Worm (Caenorhabditis elegans): ENCODE data around the gene F09E5.12.
A peak's percentile ranks its signal among the peaks of the same experiment; 100 is the strongest.

F09E5.12 gene

ce11 chrII:5321718-5322286 is 48.7 kb downstream of the F09E5.12 start (continued):
- no peak for TF ChIP-seq lin-39 (tag; optimal IDR thresholded peaks at IDR 0.05)
- TF ChIP-seq nhr-11 (tag; optimal IDR thresholded peaks at IDR 0.05) = no peak
- no peak for TF ChIP-seq lin-15B (tag; optimal IDR thresholded peaks at IDR 0.05)
- peak; percentile 12 for TF ChIP-seq zip-2 (tag; optimal IDR thresholded peaks at IDR 0.05)
- TF ChIP-seq nhr-6 (tag; optimal IDR thresholded peaks at IDR 0.05) = peak; percentile 63
- peak; percentile 41 for TF ChIP-seq mes-2 (tag; optimal IDR thresholded peaks at IDR 0.05; ENCODE audit: poor library complexity, severe bottlenecking)
- TF ChIP-seq fos-1 (tag; optimal IDR thresholded peaks at IDR 0.05) = no peak
- no peak for TF ChIP-seq T20F7.1 (GFP tag; optimal IDR thresholded peaks at IDR 0.05)
- TF ChIP-seq dmd-6 (GFP tag; IDR thresholded peaks at IDR 0.05) = peak; percentile 52
- TF ChIP-seq duxl-1 (tag; optimal IDR thresholded peaks at IDR 0.05; ENCODE audit: poor library complexity) = peak; percentile 42
- TF ChIP-seq hlh-30 (tag; optimal IDR thresholded peaks at IDR 0.05; ENCODE audit: insufficient read depth) = peak; percentile 65
- 0 out of 4 replicates have a peak, but pooled peaks of 1 of the 2 experiments have one; percentile 5 for TF ChIP-seq madf-5 (GFP tag; IDR thresholded peaks at IDR 0.05)
- TF ChIP-seq tra-1 (GFP tag; IDR thresholded peaks at IDR 0.05) = no peak
- peak; percentile 39 for TF ChIP-seq nhr-77 (tag; optimal IDR thresholded peaks at IDR 0.05)
- TF ChIP-seq F10B5.3 (tag; optimal IDR thresholded peaks at IDR 0.05) = peak; percentile 55
- TF ChIP-seq F26F4.8 (GFP tag; conservative IDR thresholded peaks at IDR 0.05) = no peak
- peak in 1 of 2 experiments; percentile 98 for TF ChIP-seq unc-62 (GFP tag; optimal IDR thresholded peaks at IDR 0.05 in 1 of 2)
- no peak for TF ChIP-seq unc-62 (tag; optimal IDR thresholded peaks at IDR 0.05)
- TF ChIP-seq egl-27 (tag; optimal IDR thresholded peaks at IDR 0.05) = no peak
- TF ChIP-seq Y5F2A.4 (GFP tag; optimal IDR thresholded peaks at IDR 0.05) = no peak
- TF ChIP-seq saeg-2 (GFP tag; IDR thresholded peaks at IDR 0.05) = no peak
- TF ChIP-seq lim-7 (GFP tag; IDR thresholded peaks at IDR 0.05) = no peak
- no peak for TF ChIP-seq zfp-2 (tag; optimal IDR thresholded peaks at IDR 0.05)
- TF ChIP-seq fkh-10 (GFP tag; optimal IDR thresholded peaks at IDR 0.05) = no peak
- TF ChIP-seq ctbp-1 (GFP tag; IDR thresholded peaks at IDR 0.05) = no peak
- TF ChIP-seq spr-3 (GFP tag; optimal IDR thresholded peaks at IDR 0.05) = peak; percentile 26
- no peak for TF ChIP-seq nhr-111 (GFP tag; optimal IDR thresholded peaks at IDR 0.05)
- peak in 1 of 2 experiments; percentile 46 for TF ChIP-seq hif-1 (tag; optimal IDR thresholded peaks at IDR 0.05)
- no peak for TF ChIP-seq F44E2.7 (GFP tag; IDR thresholded peaks at IDR 0.05)
- 0 out of 2 replicates have a peak, but pooled peaks have one; percentile 33 for TF ChIP-seq ceh-20 (GFP tag; IDR thresholded peaks at IDR 0.05)
- peak; percentile 66 for TF ChIP-seq dve-1 (tag; optimal IDR thresholded peaks at IDR 0.05; ENCODE audit: insufficient read depth)
- TF ChIP-seq F37D6.2 (tag; optimal IDR thresholded peaks at IDR 0.05) = no peak
- TF ChIP-seq D1046.2 (GFP tag; IDR thresholded peaks at IDR 0.05) = no peak
- no peak for TF ChIP-seq zfp-3 (GFP tag; conservative IDR thresholded peaks at IDR 0.05)
- TF ChIP-seq nhr-41 (GFP tag; IDR thresholded peaks at IDR 0.05) = no peak
- TF ChIP-seq mdt-29 (GFP tag; IDR thresholded peaks at IDR 0.05) = no peak
- no peak for TF ChIP-seq jun-1 (tag; optimal IDR thresholded peaks at IDR 0.05)
- TF ChIP-seq cey-2 (tag; optimal IDR thresholded peaks at IDR 0.05; ENCODE audit: borderline replicate concordance, insufficient read depth) = no peak
- TF ChIP-seq zag-1 (tag; optimal IDR thresholded peaks at IDR 0.05) = no peak
- TF ChIP-seq pqm-1 (tag; optimal IDR thresholded peaks at IDR 0.05) = peak; percentile 67
- TF ChIP-seq ztf-11 (tag; optimal IDR thresholded peaks at IDR 0.05) = no peak
- no peak for TF ChIP-seq lin-29 (GFP tag; IDR thresholded peaks at IDR 0.05)
- TF ChIP-seq Y75B8A.6 (GFP tag; IDR thresholded peaks at IDR 0.05) = no peak
- no peak for TF ChIP-seq snpc-1.2 (GFP tag; IDR thresholded peaks at IDR 0.05)
- TF ChIP-seq ZK546.5 (tag; optimal IDR thresholded peaks at IDR 0.05) = no peak
- TF ChIP-seq nhr-102 (tag; optimal IDR thresholded peaks at IDR 0.05) = peak; percentile 82
- TF ChIP-seq mxl-3 (GFP tag; optimal IDR thresholded peaks at IDR 0.05) = peak; percentile 61
- no peak for TF ChIP-seq daf-12 (tag; optimal IDR thresholded peaks at IDR 0.05)
- no peak for TF ChIP-seq sdz-12 (GFP tag; optimal IDR thresholded peaks at IDR 0.05)
